Fruit fly (Drosophila melanogaster): ENCODE measurements around the gene CG3526.

CG3526 gene

dm6 chrX:2860955-2861354 lies 29.6 kb upstream of the CG3526 start (continued):
- TF ChIP-seq dimm (GFP tag; IDR thresholded peaks at IDR 0.05) (no peak), CG14667 (GFP tag; IDR thresholded peaks at IDR 0.05) (peak; percentile 32; the same call in 1 of the 2 replicates), CG18262 (tag; optimal IDR thresholded peaks at IDR 0.05) (peak; percentile 7), lov (optimal IDR thresholded peaks at IDR 0.05) (no peak), lov (GFP tag; IDR thresholded peaks at IDR 0.05) (no peak), fd96Cb (tag; optimal IDR thresholded peaks at IDR 0.05) (peak; percentile 40), gro (GFP tag; optimal IDR thresholded peaks at IDR 0.05) (no peak), Adf1 (GFP tag; IDR thresholded peaks at IDR 0.05) (no peak), gsb (GFP tag; IDR thresholded peaks at IDR 0.05) (no peak), sob (GFP tag; IDR thresholded peaks at IDR 0.05) (0 out of 2 replicates have a peak, but pooled peaks have one; percentile 25), CG18476 (GFP tag; optimal IDR thresholded peaks at IDR 0.05) (no peak), Mad (GFP tag; optimal IDR thresholded peaks at IDR 0.05) (no peak), Elba2 (GFP tag; optimal IDR thresholded peaks at IDR 0.05) (no peak), slp2 (GFP tag; optimal IDR thresholded peaks at IDR 0.05) (no peak), CG11085 (GFP tag; IDR thresholded peaks at IDR 0.05) (no peak), CG14710 (tag; optimal IDR thresholded peaks at IDR 0.05) (no peak), disco-r (GFP tag; optimal IDR thresholded peaks at IDR 0.05) (no peak), CG12769 (tag; optimal IDR thresholded peaks at IDR 0.05) (peak; percentile 12), sna (GFP tag; IDR thresholded peaks at IDR 0.05; ENCODE audit: partially characterized antibody) (no peak), ken (GFP tag; IDR thresholded peaks at IDR 0.05) (0 out of 3 replicates have a peak, but pooled peaks have one; percentile 10), B-H2 (GFP tag; optimal IDR thresholded peaks at IDR 0.05) (no peak), inv (GFP tag; IDR thresholded peaks at IDR 0.05; ENCODE audit: partially characterized antibody) (no peak), ewg (GFP tag; optimal IDR thresholded peaks at IDR 0.05) (peak; percentile 8), CG2712 (tag; optimal IDR thresholded peaks at IDR 0.05) (peak; percentile 15), CG11398 (GFP tag; optimal IDR thresholded peaks at IDR 0.05) (no peak), CG14965 (GFP tag; optimal IDR thresholded peaks at IDR 0.05; ENCODE audit: borderline replicate concordance) (no peak), dati (GFP tag; IDR thresholded peaks at IDR 0.05) (no peak), lilli (GFP tag; optimal IDR thresholded peaks at IDR 0.05) (peak; percentile 16), CG6854 (GFP tag; optimal IDR thresholded peaks at IDR 0.05) (peak; percentile 8), Nf-YC (tag; optimal IDR thresholded peaks at IDR 0.05) (no peak), GATAe (GFP tag; conservative IDR thresholded peaks at IDR 0.05) (no peak)

- TF ChIP-seq stwl (tag; optimal IDR thresholded peaks at IDR 0.05) (peak; percentile 4), CG11723 (GFP tag; optimal IDR thresholded peaks at IDR 0.05) (no peak), CG17359 (tag; optimal IDR thresholded peaks at IDR 0.05) (peak; percentile 12), grau (tag; optimal IDR thresholded peaks at IDR 0.05) (peak; percentile 22), CG18619 (GFP tag; optimal IDR thresholded peaks at IDR 0.05) (no peak), CTCF (GFP tag; optimal IDR thresholded peaks at IDR 0.05) (peak; percentile 89)
Measured at dm6 chrX:2869430-2869829, 21.1 kb upstream of the CG3526 start.

dm6 chrX:2872753-2873152 lies 17.8 kb upstream of the CG3526 start, which contains the start of gene CG14416:
TSS of gene CG14416 (minus strand) at chrX:2872853.
- TF ChIP-seq CG12391 (tag; optimal IDR thresholded peaks at IDR 0.05): no peak
- no peak for TF ChIP-seq exex (tag; optimal IDR thresholded peaks at IDR 0.05)
- TF ChIP-seq Dref (GFP tag; IDR thresholded peaks at IDR 0.05): no peak
- TF ChIP-seq CG10366 (GFP tag; IDR thresholded peaks at IDR 0.05): no peak
- no peak for TF ChIP-seq Jarid2 (GFP tag; optimal IDR thresholded peaks at IDR 0.05)
- TF ChIP-seq CG3726 (GFP tag; IDR thresholded peaks at IDR 0.05): no peak
- no peak for TF ChIP-seq Awh (GFP tag; IDR thresholded peaks at IDR 0.05)
- no peak for TF ChIP-seq nom (GFP tag; optimal IDR thresholded peaks at IDR 0.05)
- no peak for TF ChIP-seq CG10565 (GFP tag; optimal IDR thresholded peaks at IDR 0.05)
- TF ChIP-seq z (GFP tag; IDR thresholded peaks at IDR 0.05): no peak
- TF ChIP-seq CG9609 (GFP tag; optimal IDR thresholded peaks at IDR 0.05): no peak
- no peak for TF ChIP-seq CG12236 (GFP tag; optimal IDR thresholded peaks at IDR 0.05)
- TF ChIP-seq Optix (GFP tag; IDR thresholded peaks at IDR 0.05): no peak
- TF ChIP-seq CG31365 (tag; optimal IDR thresholded peaks at IDR 0.05): no peak
- TF ChIP-seq wek (GFP tag; optimal IDR thresholded peaks at IDR 0.05): no peak
- TF ChIP-seq scrt (GFP tag; optimal IDR thresholded peaks at IDR 0.05): no peak
